Fruit fly (Drosophila melanogaster): ENCODE data around the gene kar.

Gene kar

DNA sequence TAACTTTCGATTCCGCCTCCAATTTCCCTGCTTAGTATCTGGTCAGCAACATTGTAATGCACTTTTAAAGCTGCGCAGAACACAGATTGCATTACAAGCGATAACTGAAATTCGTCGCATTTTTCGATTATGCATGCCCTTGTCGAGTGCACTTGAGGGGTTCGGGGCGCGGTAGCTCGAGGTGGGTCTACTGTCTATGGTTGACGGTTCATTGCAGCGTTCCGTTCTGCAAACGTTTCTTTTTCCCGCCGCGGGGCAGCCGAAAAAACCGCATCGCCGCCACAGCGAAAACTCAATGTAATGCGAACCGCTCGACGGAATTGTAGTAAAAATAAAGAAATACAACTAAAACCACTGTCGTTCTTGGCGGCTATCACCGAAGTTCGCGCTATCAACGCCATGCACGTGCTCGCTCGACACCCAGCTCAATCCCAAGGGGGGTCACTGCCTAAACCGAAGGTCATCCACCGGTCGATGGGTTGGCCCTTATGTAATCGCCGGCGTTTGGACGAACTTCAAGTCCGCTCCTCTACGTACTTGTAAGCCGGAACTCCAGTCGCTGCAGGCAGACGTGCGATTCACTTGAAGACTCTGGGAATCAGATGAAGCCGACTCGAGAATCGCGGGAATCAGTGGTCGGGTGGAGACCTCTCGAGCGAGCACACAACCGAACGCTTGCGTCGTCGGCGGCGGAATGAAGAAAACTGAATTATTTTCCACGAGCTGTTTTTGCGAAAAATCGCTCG, at the start of gene kar:
TSS of gene kar (minus strand) at position 696 of the 746 bp plus-strand sequence.
- TF ChIP-seq CG9932 (GFP tag; IDR thresholded peaks at IDR 0.05), result no peak
- no peak for TF ChIP-seq tgo (GFP tag; IDR thresholded peaks at IDR 0.05)
- TF ChIP-seq cwo (GFP tag; optimal IDR thresholded peaks at IDR 0.05), result peak; percentile 53
- peak; percentile 14 for TF ChIP-seq sug (tag; optimal IDR thresholded peaks at IDR 0.05)
- TF ChIP-seq Doc3 (GFP tag; IDR thresholded peaks at IDR 0.05; ENCODE audit: partially characterized antibody), result no peak
- TF ChIP-seq Sin3A (optimal IDR thresholded peaks at IDR 0.05), result no peak
- TF ChIP-seq CG1024 (GFP tag; IDR thresholded peaks at IDR 0.05), result no peak
- TF ChIP-seq Med (GFP tag), result peak; percentile 28
- TF ChIP-seq CG32772 (GFP tag; IDR thresholded peaks at IDR 0.05), result no peak
- TF ChIP-seq Pdp1 (GFP tag; optimal IDR thresholded peaks at IDR 0.05), result peak in 1 of 2 experiments; percentile 70
- no peak for TF ChIP-seq Lim3 (GFP tag; IDR thresholded peaks at IDR 0.05)
- no peak for TF ChIP-seq hb (GFP tag; IDR thresholded peaks at IDR 0.05; ENCODE audit: partially characterized antibody)
- TF ChIP-seq nerfin-1 (tag; optimal IDR thresholded peaks at IDR 0.05), result no peak
- TF ChIP-seq CG5953 (GFP tag; IDR thresholded peaks at IDR 0.05), result no peak
- TF ChIP-seq CG4282 (GFP tag; optimal IDR thresholded peaks at IDR 0.05), result no peak
- no peak for TF ChIP-seq ash1 (GFP tag; optimal IDR thresholded peaks at IDR 0.05)
- TF ChIP-seq chinmo (GFP tag; IDR thresholded peaks at IDR 0.05; ENCODE audit: partially characterized antibody), result 0 out of 4 replicates have a peak, but pooled peaks have one; percentile 31
- no peak for TF ChIP-seq CG30020 (tag; optimal IDR thresholded peaks at IDR 0.05)
- TF ChIP-seq CG9817 (tag; optimal IDR thresholded peaks at IDR 0.05), result no peak
- TF ChIP-seq ro (GFP tag; IDR thresholded peaks at IDR 0.05), result no peak
- TF ChIP-seq gsb (GFP tag; IDR thresholded peaks at IDR 0.05), result no peak

DNA sequence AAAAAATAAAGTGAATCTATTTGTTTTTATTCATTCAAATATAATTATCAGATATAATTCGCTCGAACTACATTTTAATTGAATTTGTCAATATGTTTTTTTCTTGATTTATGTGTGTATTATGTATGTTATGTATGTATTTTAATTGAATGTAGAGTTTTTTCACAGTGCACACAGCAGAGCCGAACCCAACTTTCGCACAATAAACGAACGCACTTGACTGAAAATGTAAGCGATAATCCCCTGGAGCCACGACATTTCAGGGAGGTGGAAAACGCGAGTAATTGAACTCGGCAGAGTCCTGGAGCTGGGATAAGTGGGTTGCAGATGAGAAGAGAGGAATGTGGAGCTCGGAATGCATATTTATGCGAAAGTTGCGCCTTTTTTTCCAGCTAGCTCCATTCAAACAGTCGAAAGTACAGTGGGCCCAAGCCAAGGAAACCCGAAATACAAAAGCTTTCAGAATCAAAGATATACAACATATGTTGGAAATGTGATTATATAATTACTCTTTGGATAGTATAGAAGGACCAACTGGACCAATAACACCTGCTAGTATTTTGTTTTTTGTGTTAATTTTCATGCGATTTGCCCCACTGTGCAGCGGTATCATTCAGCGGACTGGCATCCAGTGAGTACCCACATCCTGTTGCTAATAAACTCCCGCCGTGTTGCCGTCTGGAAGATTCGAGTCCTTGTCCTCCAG, 38.9 kb upstream of the kar start:
- TF ChIP-seq CG9727 (GFP tag; optimal IDR thresholded peaks at IDR 0.05) (no peak), CG2120 (GFP tag; optimal IDR thresholded peaks at IDR 0.05) (peak; percentile 43), Oli (tag; optimal IDR thresholded peaks at IDR 0.05) (peak; percentile 46), HLH3B (GFP tag; IDR thresholded peaks at IDR 0.05) (peak; percentile 29; the same call in 1 of the 2 replicates), CG2199 (GFP tag; IDR thresholded peaks at IDR 0.05) (no peak), CG11456 (GFP tag; IDR thresholded peaks at IDR 0.05) (peak; percentile 51; the same call in 1 of the 3 replicates), PHDP (tag; optimal IDR thresholded peaks at IDR 0.05) (peak; percentile 21), CG30020 (tag; optimal IDR thresholded peaks at IDR 0.05) (no peak), CG9817 (tag; optimal IDR thresholded peaks at IDR 0.05) (no peak), klu (GFP tag; IDR thresholded peaks at IDR 0.05) (no peak), Chrac-16 (GFP tag; optimal IDR thresholded peaks at IDR 0.05) (peak; percentile 16), CG11696 (GFP tag; IDR thresholded peaks at IDR 0.05) (no peak), slbo (GFP tag; IDR thresholded peaks at IDR 0.05) (peak; percentile 44), pum (GFP tag; optimal IDR thresholded peaks at IDR 0.05) (peak; percentile 20), odd (GFP tag; optimal IDR thresholded peaks at IDR 0.05) (no peak), CG2678 (tag; optimal IDR thresholded peaks at IDR 0.05) (peak; percentile 36), CG8290 (GFP tag; optimal IDR thresholded peaks at IDR 0.05) (no peak), CG8290 (tag; optimal IDR thresholded peaks at IDR 0.05) (peak in 1 of 2 experiments; percentile 75), CG2129 (GFP tag; IDR thresholded peaks at IDR 0.05; ENCODE audit: partially characterized antibody) (no peak), dpn (GFP tag; optimal IDR thresholded peaks at IDR 0.05) (peak; percentile 15 to 26), CG8281 (tag; optimal IDR thresholded peaks at IDR 0.05) (no peak), tin (GFP tag; optimal IDR thresholded peaks at IDR 0.05) (peak; percentile 9), Lhr (GFP tag; optimal IDR thresholded peaks at IDR 0.05) (no peak), NfI (GFP tag; optimal IDR thresholded peaks at IDR 0.05) (peak; percentile 23), sisA (GFP tag; IDR thresholded peaks at IDR 0.05) (peak; percentile 42; the same call in 1 of the 2 replicates), CG14441 (GFP tag; IDR thresholded peaks at IDR 0.05) (peak; percentile 36; the same call in 1 of the 2 replicates), bab2 (GFP tag; optimal IDR thresholded peaks at IDR 0.05) (no peak), dysf (GFP tag; IDR thresholded peaks at IDR 0.05) (peak; percentile 54; the same call in 2 of the 3 replicates), cwo (GFP tag; optimal IDR thresholded peaks at IDR 0.05) (peak; percentile 38)
